Worm (Caenorhabditis elegans) whole organism, mixed stage, embryonic: ENCODE results near the gene lgc-49.

Experiments
- M03D4.4 ChIP-seq: sonication (generic microtip); optimal IDR thresholded peaks from 2 replicates; lab custom pipeline; 2017; ENCODE audit warnings: mild to moderate bottlenecking, missing genetic modification characterization, missing compliant biosample characterization
- bed-3 ChIP-seq: fragments of 200-800 bp; sonication (Bioruptor generic); optimal IDR thresholded peaks from 3 replicates; lab custom pipeline; 2018; ENCODE audit warnings: mild to moderate bottlenecking, missing genetic modification characterization, moderate library complexity, missing compliant biosample characterization
- blmp-1 ChIP-seq: fragments of 150-350 bp; optimal IDR thresholded peaks from 2 replicates; lab custom pipeline; 2014; ENCODE audit warnings: missing biosample characterization, missing genetic modification characterization
- ceh-39 ChIP-seq: fragments of 150-350 bp; optimal IDR thresholded peaks from 2 replicates; lab custom pipeline; 2014; ENCODE audit warnings: missing biosample characterization, missing genetic modification characterization
- ceh-83 ChIP-seq: fragments of 200-800 bp; sonication (Bioruptor generic); optimal IDR thresholded peaks from 2 replicates; lab custom pipeline; 2018; ENCODE audit warnings: mild to moderate bottlenecking, missing genetic modification characterization, missing compliant biosample characterization
- cnd-1 ChIP-seq: fragments of 200-800 bp; sonication (Bioruptor generic); optimal IDR thresholded peaks from 2 replicates; lab custom pipeline; 2018; ENCODE audit warnings: mild to moderate bottlenecking, missing genetic modification characterization, missing compliant biosample characterization
- drap-1 ChIP-seq: fragments of 200-800 bp; sonication (Bioruptor generic); optimal IDR thresholded peaks from 3 replicates; lab custom pipeline; 2018; ENCODE audit warnings: mild to moderate bottlenecking, missing genetic modification characterization, missing compliant biosample characterization
- elt-1 ChIP-seq: sonication (generic microtip); optimal IDR thresholded peaks from 2 replicates; lab custom pipeline; 2017; ENCODE audit warnings: missing genetic modification characterization, mild to moderate bottlenecking, missing compliant biosample characterization, antibody characterized with exemption, moderate library complexity, borderline replicate concordance; ENCODE audit not compliant: insufficient read depth
- elt-3 ChIP-seq: fragments of 150-350 bp; optimal IDR thresholded peaks from 2 replicates; lab custom pipeline; 2014; ENCODE audit warnings: missing biosample characterization, missing genetic modification characterization
- flh-1 ChIP-seq: fragments of 200-800 bp; sonication (Bioruptor generic); optimal IDR thresholded peaks from 2 replicates; lab custom pipeline; 2018; ENCODE audit warnings: mild to moderate bottlenecking, missing genetic modification characterization, moderate library complexity, missing compliant biosample characterization
- ham-2 ChIP-seq: fragments of 200-800 bp; sonication (Bioruptor generic); optimal IDR thresholded peaks from 2 replicates; lab custom pipeline; 2018; ENCODE audit warnings: mild to moderate bottlenecking, missing genetic modification characterization, missing compliant biosample characterization
- hlh-1 ChIP-seq: fragments of 150-350 bp; optimal IDR thresholded peaks from 2 replicates; lab custom pipeline; 2014; ENCODE audit warnings: missing biosample characterization, missing genetic modification reagents, missing genetic modification characterization
- lin-13 ChIP-seq: fragments of 150-350 bp; optimal IDR thresholded peaks from 2 replicates; lab custom pipeline; 2014; ENCODE audit warnings: missing biosample characterization, missing genetic modification characterization
- lin-32 ChIP-seq: fragments of 200-800 bp; sonication (Bioruptor generic); optimal IDR thresholded peaks from 2 replicates; lab custom pipeline; 2018; ENCODE audit warnings: mild to moderate bottlenecking, missing genetic modification characterization, missing compliant biosample characterization
- mep-1 ChIP-seq: fragments of 150-350 bp; optimal IDR thresholded peaks from 2 replicates; lab custom pipeline; 2017; ENCODE audit warnings: missing biosample characterization, missing genetic modification reagents, missing genetic modification characterization, inconsistent platforms
- mls-2 ChIP-seq: sonication (generic microtip); optimal IDR thresholded peaks from 2 replicates; lab custom pipeline; 2016; ENCODE audit warnings: mild to moderate bottlenecking, missing genetic modification characterization, moderate library complexity, missing compliant biosample characterization
- nhr-12 ChIP-seq: fragments of 150-350 bp; optimal IDR thresholded peaks from 2 replicates; lab custom pipeline; 2014; ENCODE audit warnings: missing biosample characterization, missing genetic modification characterization
- nhr-2 ChIP-seq: fragments of 150-350 bp; optimal IDR thresholded peaks from 2 replicates; lab custom pipeline; 2014; ENCODE audit warnings: missing biosample characterization, missing genetic modification characterization
- nhr-237 ChIP-seq: fragments of 150-350 bp; optimal IDR thresholded peaks from 2 replicates; lab custom pipeline; 2014; ENCODE audit warnings: missing biosample characterization, missing genetic modification characterization
- nhr-28 ChIP-seq: fragments of 150-350 bp; optimal IDR thresholded peaks from 2 replicates; lab custom pipeline; 2014; ENCODE audit warnings: missing biosample characterization, missing genetic modification characterization
- nhr-76 ChIP-seq: sonication (generic microtip); optimal IDR thresholded peaks from 2 replicates; lab custom pipeline; 2017; ENCODE audit warnings: missing biosample characterization, missing genetic modification characterization
- pha-4 ChIP-seq: fragments of 150-350 bp; optimal IDR thresholded peaks from 2 replicates; lab custom pipeline; 2018; ENCODE audit warnings: missing biosample characterization, missing genetic modification reagents, missing genetic modification characterization
- sem-2 ChIP-seq: fragments of 200-800 bp; sonication (Bioruptor generic); optimal IDR thresholded peaks from 2 replicates; lab custom pipeline; 2018; ENCODE audit warnings: mild to moderate bottlenecking, missing genetic modification characterization, missing compliant biosample characterization
- snpc-4 ChIP-seq: fragments of 150-350 bp; optimal IDR thresholded peaks from 2 replicates; lab custom pipeline; 2014; ENCODE audit warnings: missing biosample characterization, missing genetic modification characterization
- tbx-8 ChIP-seq: fragments of 200-800 bp; sonication (Bioruptor generic); optimal IDR thresholded peaks from 2 replicates; lab custom pipeline; 2018; ENCODE audit warnings: mild to moderate bottlenecking, missing genetic modification characterization, moderate library complexity, missing compliant biosample characterization
- unc-120 ChIP-seq: sonication (generic microtip); optimal IDR thresholded peaks from 2 replicates; lab custom pipeline; 2017; ENCODE audit warnings: missing genetic modification characterization, missing compliant biosample characterization; ENCODE audit not compliant: poor library complexity, severe bottlenecking
- unc-39 ChIP-seq: fragments of 150-350 bp; optimal IDR thresholded peaks from 2 replicates; lab custom pipeline; 2014; ENCODE audit warnings: missing biosample characterization, missing genetic modification characterization
- zip-8 ChIP-seq: fragments of 150-350 bp; optimal IDR thresholded peaks from 2 replicates; lab custom pipeline; 2014; ENCODE audit warnings: missing biosample characterization, missing genetic modification characterization
- ztf-11 ChIP-seq: fragments of 150-350 bp; optimal IDR thresholded peaks from 2 replicates; lab custom pipeline; 2014; ENCODE audit warnings: missing biosample characterization, missing genetic modification characterization

lgc-49 gene

DNA sequence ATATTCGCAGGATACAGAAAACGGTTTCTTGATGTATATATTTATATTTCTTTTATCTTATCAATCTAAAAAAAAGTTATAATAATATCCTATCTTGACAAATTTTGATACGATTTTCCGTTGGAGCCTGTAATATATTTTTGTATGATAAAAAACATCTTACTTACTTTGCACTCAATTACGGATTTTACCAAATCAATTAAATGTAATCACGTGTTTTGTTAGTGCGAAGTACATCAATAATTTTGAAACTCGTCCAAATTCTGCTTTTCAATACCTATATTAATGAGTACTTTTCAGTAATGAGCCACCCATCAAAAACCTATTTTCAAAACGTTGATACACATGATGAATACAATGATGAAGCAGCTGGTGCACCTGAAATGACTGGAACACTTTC is 41.7 kb upstream of the lgc-49 start, which contains the start of gene T19C4.1:
Gene T19C4.1 (plus strand): TSS at position 301 of the 400 bp plus-strand sequence.
- TF ChIP-seq elt-1 (tag; lab: Kevin White, UChicago) (no peak), zip-8 (tag; lab: Kevin White, UChicago) (no peak), blmp-1 (tag; lab: Kevin White, UChicago) (no peak), ham-2 (GFP tag; lab: Kevin White, UChicago) (no peak), nhr-76 (tag; lab: Kevin White, UChicago) (no peak), tbx-8 (GFP tag; lab: Kevin White, UChicago) (no peak), ztf-11 (no peak), nhr-12 (tag; lab: Kevin White, UChicago) (no peak), nhr-237 (tag; lab: Kevin White, UChicago) (no peak), sem-2 (no peak), hlh-1 (tag; lab: Kevin White, UChicago) (no peak), mep-1 (tag; lab: Kevin White, UChicago) (no peak), bed-3 (GFP tag; lab: Kevin White, UChicago) (no peak)

DNA sequence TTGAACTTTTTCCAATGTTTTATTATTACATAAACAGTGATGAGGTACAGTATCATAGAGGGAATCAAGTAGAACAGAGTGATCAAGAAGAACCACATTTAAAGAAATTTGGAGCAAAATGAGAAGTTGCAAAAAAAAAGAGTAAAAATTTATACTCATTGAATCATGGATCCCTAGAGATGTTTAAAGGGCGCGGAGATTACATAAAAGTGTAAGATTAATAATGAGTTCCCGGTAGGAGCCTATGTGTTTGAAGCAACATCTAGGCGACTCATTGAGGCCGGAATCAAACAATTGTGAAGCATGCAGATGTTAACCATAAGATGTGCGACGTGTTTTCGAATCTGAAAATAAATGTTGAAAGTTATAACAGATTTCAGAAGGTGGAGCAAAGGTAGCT is 38.8 kb upstream of the lgc-49 start, which contains the start of gene srg-39:
Gene srg-39 (minus strand): TSS at position 101 of the 400 bp plus-strand sequence.
- TF ChIP-seq bed-3 (GFP tag; lab: Kevin White, UChicago) (no peak), lin-32 (GFP tag; lab: Kevin White, UChicago) (no peak), flh-1 (GFP tag; lab: Kevin White, UChicago) (no peak), nhr-28 (tag; lab: Kevin White, UChicago) (no peak), ceh-39 (no peak), tbx-8 (GFP tag; lab: Kevin White, UChicago) (no peak), ham-2 (GFP tag; lab: Kevin White, UChicago) (no peak), drap-1 (no peak), M03D4.4 (tag; lab: Kevin White, UChicago) (no peak), elt-1 (tag; lab: Kevin White, UChicago) (no peak), unc-120 (tag; lab: Kevin White, UChicago) (no peak), ceh-83 (GFP tag; lab: Kevin White, UChicago) (no peak), ztf-11 (no peak), pha-4 (tag; lab: Kevin White, UChicago) (no peak)

DNA sequence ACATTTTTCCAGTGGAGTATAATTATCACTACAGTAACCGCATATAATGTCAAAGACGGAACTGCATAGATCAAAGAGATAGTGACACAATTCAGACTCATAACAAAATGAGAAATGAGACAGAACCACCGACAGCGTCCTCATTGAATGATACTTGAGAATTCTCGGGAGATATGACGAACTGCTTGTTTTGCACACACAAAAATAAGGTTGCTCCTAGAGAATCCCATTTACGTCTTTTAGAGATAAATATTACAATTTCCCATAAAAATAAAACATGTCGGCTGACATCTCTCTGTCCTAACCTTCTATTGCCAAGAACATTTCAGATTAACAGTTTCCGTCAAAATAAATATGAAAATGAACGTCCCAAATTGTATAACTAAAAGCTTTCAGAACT is 35.5 kb upstream of the lgc-49 start, which contains the start of gene srg-38:
Gene srg-38 (minus strand): TSS at position 101 of the 400 bp plus-strand sequence.
- no peak for TF ChIP-seq nhr-12 (tag; lab: Kevin White, UChicago)
- no peak for TF ChIP-seq ceh-39
- TF ChIP-seq bed-3 (GFP tag; lab: Kevin White, UChicago): no peak
- no peak for TF ChIP-seq hlh-1 (tag; lab: Kevin White, UChicago)
- no peak for TF ChIP-seq lin-13 (tag; lab: Kevin White, UChicago)
- no peak for TF ChIP-seq mls-2 (tag; lab: Kevin White, UChicago)
- no peak for TF ChIP-seq blmp-1 (tag; lab: Kevin White, UChicago)
- no peak for TF ChIP-seq mep-1 (tag; lab: Kevin White, UChicago)

DNA sequence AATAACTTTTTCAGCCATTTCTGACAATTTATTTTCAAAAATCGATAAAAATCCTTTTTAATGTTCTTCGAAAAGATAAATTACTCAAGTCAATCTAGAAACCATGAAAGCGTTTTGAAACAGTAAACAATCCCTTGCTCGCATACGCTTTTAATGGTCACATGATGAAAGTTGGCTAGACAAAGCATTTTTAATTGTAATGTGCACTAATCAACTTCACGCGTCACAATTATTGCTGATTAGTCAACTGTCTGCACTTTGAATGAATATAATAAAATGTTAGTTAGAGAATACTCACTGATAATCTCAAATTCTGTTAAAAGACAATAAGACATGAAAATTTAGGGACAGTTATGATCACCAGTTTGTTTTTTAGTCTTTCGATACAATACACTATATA is 34.5 kb upstream of the lgc-49 start:
- TF ChIP-seq ham-2 (GFP tag; lab: Kevin White, UChicago) (no peak), lin-32 (GFP tag; lab: Kevin White, UChicago) (no peak)

DNA sequence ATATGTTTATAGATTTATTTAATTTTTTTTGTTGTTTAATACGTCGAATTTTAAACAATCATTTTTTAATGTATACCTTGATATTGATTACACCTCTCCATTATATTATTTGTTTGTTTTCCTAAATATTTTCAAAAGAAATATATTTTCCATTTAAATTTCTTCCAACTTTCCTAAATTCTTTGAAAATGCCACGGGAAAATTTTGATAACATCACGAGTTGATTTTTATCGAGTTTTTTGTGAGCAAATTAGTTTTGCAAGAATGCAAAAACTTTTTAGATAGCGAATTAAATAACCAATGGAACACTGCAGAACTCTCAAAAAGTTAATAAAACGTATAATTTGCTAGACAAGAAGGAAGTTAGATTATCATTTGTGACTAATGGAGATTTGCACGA is 33.1 kb upstream of the lgc-49 start, which contains the start of gene srg-42:
Gene srg-42 (minus strand): TSS at position 101 of the 400 bp plus-strand sequence.
- TF ChIP-seq drap-1: no peak

DNA sequence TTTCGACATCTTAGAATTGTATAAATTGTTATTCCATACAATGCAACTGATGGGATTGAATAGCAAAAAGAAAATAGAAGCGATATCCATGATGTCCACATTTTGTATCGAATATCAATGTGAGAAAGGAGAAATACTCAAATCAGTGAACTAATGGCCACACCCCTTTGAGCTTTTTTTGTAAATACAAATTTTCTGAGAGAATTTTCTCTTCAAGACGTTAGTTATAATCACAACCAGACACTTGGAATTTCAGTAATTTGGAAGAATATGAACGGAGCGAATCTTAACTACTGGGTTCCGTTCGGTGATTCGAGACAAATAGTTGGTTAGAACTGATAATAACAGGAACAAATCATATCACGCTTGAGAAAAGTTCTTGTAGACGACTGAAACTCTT is 29.3 kb upstream of the lgc-49 start, which contains the start of gene srg-41:
Gene srg-41 (minus strand): TSS at position 101 of the 400 bp plus-strand sequence.
- no peak for TF ChIP-seq drap-1
- no peak for TF ChIP-seq lin-13 (tag; lab: Kevin White, UChicago)
- no peak for TF ChIP-seq pha-4 (tag; lab: Kevin White, UChicago)
- no peak for TF ChIP-seq ham-2 (GFP tag; lab: Kevin White, UChicago)
- no peak for TF ChIP-seq ceh-83 (GFP tag; lab: Kevin White, UChicago)
- TF ChIP-seq nhr-2 (tag; lab: Kevin White, UChicago): no peak
- no peak for TF ChIP-seq elt-3 (tag; lab: Kevin White, UChicago)
- no peak for TF ChIP-seq hlh-1 (tag; lab: Kevin White, UChicago)
- no peak for TF ChIP-seq ztf-11
- TF ChIP-seq snpc-4 (tag; lab: Kevin White, UChicago): no peak
- no peak for TF ChIP-seq bed-3 (GFP tag; lab: Kevin White, UChicago)
- TF ChIP-seq unc-39 (tag; lab: Kevin White, UChicago): no peak
- no peak for TF ChIP-seq M03D4.4 (tag; lab: Kevin White, UChicago)
- TF ChIP-seq cnd-1: no peak
